Worm (Caenorhabditis elegans) whole organism, late embryonic: Measurements from ENCODE around the gene gon-14.
A peak's percentile ranks its signal among the peaks of the same experiment; 100 is the strongest.

Experiments
- ceh-31 ChIP-seq: sonication (generic microtip); optimal IDR thresholded peaks from 2 replicates; lab custom pipeline; 2016; ENCODE audit warnings: missing genetic modification characterization, missing compliant biosample characterization
- nhr-232 ChIP-seq: sonication (generic microtip); optimal IDR thresholded peaks from 2 replicates; lab custom pipeline; 2016; ENCODE audit warnings: missing genetic modification characterization, missing compliant biosample characterization
- tbx-2 ChIP-seq: sonication (generic microtip); optimal IDR thresholded peaks from 2 replicates; lab custom pipeline; 2016; ENCODE audit warnings: missing genetic modification characterization, missing compliant biosample characterization

- TF ChIP-seq nhr-232 (tag; lab: Kevin White, UChicago) (no peak), ceh-31 (peak; percentile 62), tbx-2 (tag; lab: Kevin White, UChicago) (peak; percentile 9)
Observed at ce11 chrV:6658765-6659164, 47.8 kb upstream of the gon-14 start.
